Worm (Caenorhabditis elegans) whole organism, L1 larva: ENCODE results near the gene dyn-1.

Experiments used
- C04F5.9 ChIP-seq: sonication (generic microtip); optimal IDR thresholded peaks from 2 replicates; lab custom pipeline; 2016; ENCODE audit warnings: missing genetic modification characterization, missing compliant biosample characterization
- C34B4.2 ChIP-seq: sonication (generic microtip); optimal IDR thresholded peaks from 2 replicates; lab custom pipeline; 2017; ENCODE audit warnings: mild to moderate bottlenecking, missing genetic modification characterization, missing compliant biosample characterization
- Y116A8C.19 ChIP-seq: sonication (generic microtip); optimal IDR thresholded peaks from 2 replicates; lab custom pipeline; 2016; ENCODE audit warnings: missing compliant biosample characterization, missing genetic modification characterization, borderline replicate concordance
- aha-1 ChIP-seq: fragments of 150-350 bp; optimal IDR thresholded peaks from 2 replicates; lab custom pipeline; 2014; ENCODE audit warnings: missing biosample characterization, missing genetic modification characterization
- alr-1 ChIP-seq: fragments of 200-800 bp; sonication (Bioruptor generic); optimal IDR thresholded peaks from 2 replicates; lab custom pipeline; 2018; ENCODE audit warnings: borderline replicate concordance, mild to moderate bottlenecking, missing genetic modification characterization, missing compliant biosample characterization
- aly-2 ChIP-seq: fragments of 150-350 bp; optimal IDR thresholded peaks from 2 replicates; lab custom pipeline; 2014; ENCODE audit warnings: missing biosample characterization, missing genetic modification characterization
- blmp-1 ChIP-seq: fragments of 150-350 bp; optimal IDR thresholded peaks from 2 replicates; lab custom pipeline; 2014; ENCODE audit warnings: missing biosample characterization, missing genetic modification characterization
- ceh-63 ChIP-seq: fragments of 200-800 bp; sonication (Bioruptor generic); optimal IDR thresholded peaks from 2 replicates; lab custom pipeline; 2018; ENCODE audit warnings: mild to moderate bottlenecking, missing genetic modification characterization, missing compliant biosample characterization
- ceh-8 ChIP-seq: fragments of 200-800 bp; sonication (Bioruptor generic); optimal IDR thresholded peaks from 2 replicates; lab custom pipeline; 2018; ENCODE audit warnings: mild to moderate bottlenecking, missing genetic modification characterization, moderate library complexity, missing compliant biosample characterization
- ceh-88 ChIP-seq: fragments of 200-800 bp; sonication (Bioruptor generic); IDR thresholded peaks from 2 replicates; pipeline ENCODE4 v1.3.6; 2022; ENCODE audit warnings: missing genetic modification characterization, missing compliant biosample characterization
- dsc-1 ChIP-seq: sonication (generic microtip); optimal IDR thresholded peaks from 2 replicates; lab custom pipeline; 2016; ENCODE audit warnings: mild to moderate bottlenecking, missing genetic modification characterization, missing compliant biosample characterization
- egl-13 ChIP-seq: sonication (generic microtip); optimal IDR thresholded peaks from 2 replicates; lab custom pipeline; 2016; ENCODE audit warnings: missing genotype, missing genetic modification reagents, missing genetic modification characterization, missing compliant biosample characterization
- egl-27 ChIP-seq, 2 experiments: fragments of 150-350 bp in 1 of 2; sonication (generic microtip); optimal IDR thresholded peaks; 3 replicates each; lab custom pipeline; 2017 to 2018; ENCODE audit warnings: missing biosample characterization in 2 of 2, missing genetic modification characterization in 2 of 2, missing genetic modification reagents in 2 of 2
- fkh-4 ChIP-seq: sonication (generic microtip); optimal IDR thresholded peaks from 2 replicates; lab custom pipeline; 2016; ENCODE audit warnings: missing compliant biosample characterization, missing genetic modification characterization, borderline replicate concordance
- fkh-8 ChIP-seq: sonication (generic microtip); optimal IDR thresholded peaks from 2 replicates; lab custom pipeline; 2016; ENCODE audit warnings: mild to moderate bottlenecking, missing genetic modification characterization, missing compliant biosample characterization
- hlh-4 ChIP-seq: sonication (generic microtip); optimal IDR thresholded peaks from 2 replicates; lab custom pipeline; 2016; ENCODE audit warnings: mild to moderate bottlenecking, missing genetic modification characterization, missing compliant biosample characterization
- lin-14 ChIP-seq: fragments of 200-800 bp; sonication (Bioruptor generic); optimal IDR thresholded peaks from 2 replicates; lab custom pipeline; 2018; ENCODE audit warnings: mild to moderate bottlenecking, missing genetic modification characterization, moderate library complexity, missing compliant biosample characterization
- lin-35 ChIP-seq, 2 experiments: fragments of 150-350 bp; optimal IDR thresholded peaks; 2 replicates each; lab custom pipeline; 2014; ENCODE audit warnings: missing biosample characterization in 2 of 2, missing genetic modification characterization in 2 of 2, missing genetic modification reagents in 2 of 2
- lir-3 ChIP-seq: sonication (generic microtip); optimal IDR thresholded peaks from 2 replicates; lab custom pipeline; 2016; ENCODE audit warnings: mild to moderate bottlenecking, missing genetic modification characterization, moderate library complexity, missing compliant biosample characterization; ENCODE audit not compliant: poor library complexity
- lsy-2 ChIP-seq, 2 experiments: fragments of 150-350 bp; optimal IDR thresholded peaks; 2 replicates each; lab custom pipeline; 2014; ENCODE audit warnings: missing biosample characterization in 2 of 2, missing genetic modification characterization in 2 of 2
- mab-9 ChIP-seq: fragments of 200-800 bp; sonication (Bioruptor generic); IDR thresholded peaks from 2 replicates; pipeline ENCODE4 v1.3.6; 2022; ENCODE audit warnings: missing genetic modification reagents, missing genetic modification characterization, missing compliant biosample characterization
- mep-1 ChIP-seq: fragments of 150-350 bp; optimal IDR thresholded peaks from 2 replicates; lab custom pipeline; 2014; ENCODE audit warnings: missing biosample characterization, missing genetic modification characterization
- nhr-47 ChIP-seq: sonication (generic microtip); optimal IDR thresholded peaks from 2 replicates; lab custom pipeline; 2016; ENCODE audit warnings: mild to moderate bottlenecking, missing genetic modification characterization, moderate library complexity, missing compliant biosample characterization
- nhr-71 ChIP-seq: sonication (generic microtip); optimal IDR thresholded peaks from 2 replicates; lab custom pipeline; 2016; ENCODE audit warnings: mild to moderate bottlenecking, missing genetic modification characterization, moderate library complexity, missing compliant biosample characterization
- nhr-76 ChIP-seq: sonication (generic microtip); optimal IDR thresholded peaks from 2 replicates; lab custom pipeline; 2017; ENCODE audit warnings: missing biosample characterization, missing genetic modification characterization
- nhr-84 ChIP-seq: sonication (generic microtip); optimal IDR thresholded peaks from 2 replicates; lab custom pipeline; 2017; ENCODE audit warnings: missing biosample characterization, missing genetic modification characterization
- nhr-85 ChIP-seq: sonication (generic microtip); peaks from one replicate; lab custom pipeline; 2016; ENCODE audit warnings: missing genetic modification characterization, inconsistent platforms, missing compliant biosample characterization
- nhr-90 ChIP-seq: sonication (generic microtip); optimal IDR thresholded peaks from 2 replicates; lab custom pipeline; 2016; ENCODE audit warnings: mild to moderate bottlenecking, missing genetic modification characterization, missing compliant biosample characterization; ENCODE audit not compliant: poor library complexity
- pax-3 ChIP-seq: fragments of 200-800 bp; sonication (Bioruptor generic); optimal IDR thresholded peaks from 2 replicates; lab custom pipeline; 2018; ENCODE audit warnings: mild to moderate bottlenecking, missing genetic modification characterization, moderate library complexity, missing compliant biosample characterization
- pqm-1 ChIP-seq: sonication (generic microtip); optimal IDR thresholded peaks from 3 replicates; lab custom pipeline; 2017; ENCODE audit warnings: missing biosample characterization, missing genetic modification characterization
- rnt-1 ChIP-seq: sonication (generic microtip); optimal IDR thresholded peaks from 2 replicates; lab custom pipeline; 2016; ENCODE audit warnings: mild to moderate bottlenecking, missing genetic modification characterization, moderate library complexity, missing compliant biosample characterization
- skn-1 ChIP-seq: fragments of 150-350 bp; optimal IDR thresholded peaks from 2 replicates; lab custom pipeline; 2014; ENCODE audit warnings: missing biosample characterization, missing genetic modification characterization
- snu-23 ChIP-seq: sonication (generic microtip); optimal IDR thresholded peaks from 2 replicates; lab custom pipeline; 2016; ENCODE audit warnings: missing genetic modification characterization, missing compliant biosample characterization
- sox-4 ChIP-seq: sonication (generic microtip); optimal IDR thresholded peaks from 2 replicates; lab custom pipeline; 2016; ENCODE audit warnings: missing genetic modification characterization, missing compliant biosample characterization
- sup-37 ChIP-seq: fragments of 200-800 bp; sonication (Bioruptor generic); optimal IDR thresholded peaks from 2 replicates; lab custom pipeline; 2018; ENCODE audit warnings: mild to moderate bottlenecking, missing genetic modification characterization, missing compliant biosample characterization
- tbx-2 ChIP-seq: sonication (generic microtip); optimal IDR thresholded peaks from 2 replicates; lab custom pipeline; 2016; ENCODE audit warnings: missing genetic modification characterization, missing compliant biosample characterization
- tlp-1 ChIP-seq: fragments of 150-350 bp; optimal IDR thresholded peaks from 2 replicates; lab custom pipeline; 2014; ENCODE audit warnings: missing biosample characterization, missing genetic modification characterization
- unc-62 ChIP-seq: fragments of 150-350 bp; optimal IDR thresholded peaks from 2 replicates; lab custom pipeline; 2014; ENCODE audit warnings: missing biosample characterization, missing genetic modification reagents, missing genetic modification characterization
- unc-98 ChIP-seq: fragments of 200-800 bp; sonication (Bioruptor generic); IDR thresholded peaks from 2 replicates; pipeline ENCODE4 v1.3.6; 2022; ENCODE audit warnings: missing genetic modification characterization, missing compliant biosample characterization
- zag-1 ChIP-seq: fragments of 150-350 bp; optimal IDR thresholded peaks from 2 replicates; lab custom pipeline; 2014; ENCODE audit warnings: missing biosample characterization, missing genetic modification characterization
- ztf-4 ChIP-seq: fragments of 150-350 bp; optimal IDR thresholded peaks from 2 replicates; lab custom pipeline; 2014; ENCODE audit warnings: missing biosample characterization, missing genetic modification characterization

Gene dyn-1

DNA sequence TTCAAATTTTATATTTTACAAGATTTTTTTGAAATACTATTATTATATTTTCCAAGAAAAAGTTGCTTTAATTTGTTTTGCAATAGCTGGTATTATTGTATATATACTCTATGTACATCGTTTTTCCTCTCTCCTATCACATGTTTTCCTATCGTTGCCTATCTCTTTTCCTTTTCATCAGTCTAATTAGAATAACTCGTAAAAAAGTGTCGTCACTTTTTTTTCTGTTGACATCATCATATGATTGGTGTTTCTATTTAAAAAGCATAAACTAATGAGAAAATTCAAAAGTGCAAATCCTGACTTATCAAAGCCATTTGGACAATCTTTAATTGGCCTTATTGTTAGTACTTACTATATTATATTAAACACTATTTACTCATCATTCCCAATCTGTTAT, 32.7 kb upstream of the dyn-1 start (continued):
- TF ChIP-seq Y116A8C.19 (tag; lab: Kevin White, UChicago) (no peak), fkh-4 (tag; lab: Kevin White, UChicago) (no peak), sup-37 (GFP tag; lab: Kevin White, UChicago) (no peak), egl-27 (tag; optimal IDR thresholded peaks at IDR 0.05; lab: Kevin White, UChicago) (no peak), lin-14 (GFP tag; lab: Kevin White, UChicago) (peak; percentile 80), snu-23 (GFP tag; lab: Kevin White, UChicago) (peak; percentile 5), lir-3 (no peak), ztf-4 (tag; lab: Kevin White, UChicago) (no peak), lsy-2 (tag; optimal IDR thresholded peaks at IDR 0.05; lab: Kevin White, UChicago) (peak; percentile 39 to 50), ceh-88 (no peak), mab-9 (GFP tag; lab: Robert Waterston, UW) (no peak), aly-2 (tag; lab: Kevin White, UChicago) (no peak), tbx-2 (tag; lab: Kevin White, UChicago) (no peak), C04F5.9 (tag; lab: Kevin White, UChicago) (no peak), sox-4 (tag; lab: Kevin White, UChicago) (peak; percentile 71), hlh-4 (tag; lab: Kevin White, UChicago) (no peak), mep-1 (tag; lab: Kevin White, UChicago) (no peak), pax-3 (peak; percentile 42), tlp-1 (tag; lab: Kevin White, UChicago) (no peak), C34B4.2 (tag; lab: Kevin White, UChicago) (no peak), zag-1 (tag; lab: Kevin White, UChicago) (no peak), rnt-1 (tag; lab: Kevin White, UChicago) (no peak), nhr-84 (no peak), ceh-63 (GFP tag; lab: Kevin White, UChicago) (no peak), nhr-47 (tag; lab: Kevin White, UChicago) (peak; percentile 58), skn-1 (tag; lab: Kevin White, UChicago) (no peak), nhr-71 (tag; lab: Kevin White, UChicago) (peak; percentile 77), unc-62 (GFP tag; lab: Kevin White, UChicago) (no peak), alr-1 (no peak), lin-35 (GFP tag; optimal IDR thresholded peaks at IDR 0.05; lab: Kevin White, UChicago) (peak in 1 of 2 experiments; percentile 43), ceh-8 (peak; percentile 87), pqm-1 (tag; lab: Kevin White, UChicago) (no peak), nhr-90 (tag; lab: Kevin White, UChicago) (no peak), nhr-76 (no peak), blmp-1 (tag; lab: Kevin White, UChicago) (peak; percentile 8)

DNA sequence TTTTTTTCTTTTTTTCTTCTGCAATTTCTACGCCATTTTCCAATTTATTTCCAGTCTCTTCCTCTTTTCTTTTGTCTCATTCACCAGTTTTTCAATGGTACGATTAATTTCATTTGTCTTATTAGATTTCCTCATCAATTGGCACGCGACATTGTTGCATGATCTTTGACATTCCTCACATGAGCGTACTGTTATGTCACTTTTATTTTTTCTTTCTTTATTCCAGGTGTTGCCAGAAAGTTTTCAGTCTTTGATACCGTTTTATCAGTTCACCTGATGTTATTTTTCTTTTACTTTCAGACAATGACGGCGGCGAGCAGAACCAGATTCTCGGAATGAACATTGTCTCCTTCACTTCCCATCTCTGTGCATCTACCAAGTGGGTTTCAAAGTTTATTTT, 31.3 kb upstream of the dyn-1 start, which contains the start of the genes olrn-1 and C02C6.14:
Gene olrn-1 (plus strand): TSS at position 301 of the 400 bp plus-strand sequence.
Gene C02C6.14 (plus strand): TSS at position 304 of the 400 bp plus-strand sequence.
- peak; percentile 20 for TF ChIP-seq lin-14 (GFP tag; lab: Kevin White, UChicago)
- TF ChIP-seq unc-98 (GFP tag; lab: Robert Waterston, UW) = no peak
- TF ChIP-seq lin-35 (GFP tag; optimal IDR thresholded peaks at IDR 0.05; lab: Kevin White, UChicago) = peak in 1 of 2 experiments; percentile 2
- no peak for TF ChIP-seq aha-1
- no peak for TF ChIP-seq lsy-2 (tag; optimal IDR thresholded peaks at IDR 0.05; lab: Kevin White, UChicago)
- TF ChIP-seq nhr-85 (tag; lab: Kevin White, UChicago) = peak; percentile 5

DNA sequence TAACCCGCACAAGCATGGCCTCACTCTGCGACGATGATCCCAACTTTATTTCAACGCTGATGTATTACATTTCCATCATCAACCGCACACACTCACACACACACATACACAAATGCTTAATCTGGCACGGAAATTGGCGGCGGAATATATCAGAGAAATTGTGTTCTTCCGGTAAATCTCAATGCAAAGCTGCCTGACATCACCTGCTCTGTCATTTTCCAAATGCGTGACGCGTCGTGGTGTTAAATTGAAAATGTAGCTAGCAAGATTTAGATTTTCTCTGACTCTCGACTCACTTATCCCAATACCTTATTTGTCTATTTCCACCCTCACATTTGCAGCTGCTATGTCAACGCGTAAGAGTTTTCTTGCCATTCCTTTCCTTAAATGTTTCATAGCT, 29.4 kb upstream of the dyn-1 start:
- TF ChIP-seq nhr-47 (tag; lab: Kevin White, UChicago) = peak; percentile 35
- TF ChIP-seq fkh-8 (tag; lab: Kevin White, UChicago) = peak; percentile 69
- TF ChIP-seq dsc-1 (tag; lab: Kevin White, UChicago) = peak; percentile 74
- TF ChIP-seq lin-35 (GFP tag; optimal IDR thresholded peaks at IDR 0.05; lab: Kevin White, UChicago) = no peak
- TF ChIP-seq egl-13 (tag; lab: Kevin White, UChicago) = peak; percentile 56
